Worm (Caenorhabditis elegans): ENCODE results near the gene gpa-9.

DNA sequence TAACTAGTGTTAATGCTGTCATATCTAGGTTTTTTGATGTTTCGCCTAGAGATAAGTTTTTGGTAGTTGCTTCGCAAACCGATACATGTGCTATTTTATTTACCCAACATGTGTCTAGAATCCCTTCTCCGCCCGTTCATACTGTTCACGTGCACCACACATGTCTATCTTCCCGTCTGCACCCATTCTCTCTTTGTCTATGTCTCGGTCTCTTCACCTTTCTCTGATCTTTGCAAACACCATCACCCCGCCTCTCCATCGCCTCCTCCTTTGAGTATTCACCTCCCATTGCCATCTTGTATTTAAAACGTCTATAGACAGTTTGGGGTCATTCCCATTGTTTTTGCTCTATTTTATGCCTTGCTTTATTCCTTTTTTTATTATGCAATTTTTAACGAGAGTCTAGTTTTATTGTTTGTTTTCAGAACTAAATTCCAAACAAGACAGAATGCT lies 11.8 kb downstream of the gpa-9 start, which contains the start of gene F56H9.2:
- no peak for TF ChIP-seq nhr-12 (tag; optimal IDR thresholded peaks at IDR 0.05)
- peak; percentile 25 for TF ChIP-seq unc-62 (GFP tag; optimal IDR thresholded peaks at IDR 0.05)
- no peak for TF ChIP-seq unc-39 (tag; optimal IDR thresholded peaks at IDR 0.05)
- TF ChIP-seq lsy-2 (tag; optimal IDR thresholded peaks at IDR 0.05), result peak; percentile 18
- TF ChIP-seq mab-5 (tag; optimal IDR thresholded peaks at IDR 0.05), result no peak
- TF ChIP-seq blmp-1 (tag; optimal IDR thresholded peaks at IDR 0.05), result no peak
- TF ChIP-seq drap-1 (GFP tag; optimal IDR thresholded peaks at IDR 0.05), result no peak
- peak; percentile 61 for TF ChIP-seq elt-3 (tag; optimal IDR thresholded peaks at IDR 0.05)
- no peak for TF ChIP-seq bed-3 (GFP tag; optimal IDR thresholded peaks at IDR 0.05)
- TF ChIP-seq nhr-237 (tag; optimal IDR thresholded peaks at IDR 0.05), result no peak
- TF ChIP-seq unc-120 (tag; optimal IDR thresholded peaks at IDR 0.05; ENCODE audit: poor library complexity, severe bottlenecking), result no peak
- TF ChIP-seq sptf-1 (tag; optimal IDR thresholded peaks at IDR 0.05), result no peak
- no peak for TF ChIP-seq tbx-8 (GFP tag; optimal IDR thresholded peaks at IDR 0.05)
